Worm (Caenorhabditis elegans) whole organism, L4/young adult: ENCODE measurements around the gene xpo-1.

Experiments used
- dao-5 ChIP-seq: sonication (generic microtip); optimal IDR thresholded peaks from 2 replicates; lab custom pipeline; 2016; ENCODE audit warnings: missing genotype, missing genetic modification characterization, moderate library complexity, missing compliant biosample characterization
- him-1 ChIP-seq: sonication (generic microtip); optimal IDR thresholded peaks from 2 replicates; lab custom pipeline; 2016; ENCODE audit warnings: missing genotype, missing genetic modification reagents, missing genetic modification characterization, missing compliant biosample characterization

DNA sequence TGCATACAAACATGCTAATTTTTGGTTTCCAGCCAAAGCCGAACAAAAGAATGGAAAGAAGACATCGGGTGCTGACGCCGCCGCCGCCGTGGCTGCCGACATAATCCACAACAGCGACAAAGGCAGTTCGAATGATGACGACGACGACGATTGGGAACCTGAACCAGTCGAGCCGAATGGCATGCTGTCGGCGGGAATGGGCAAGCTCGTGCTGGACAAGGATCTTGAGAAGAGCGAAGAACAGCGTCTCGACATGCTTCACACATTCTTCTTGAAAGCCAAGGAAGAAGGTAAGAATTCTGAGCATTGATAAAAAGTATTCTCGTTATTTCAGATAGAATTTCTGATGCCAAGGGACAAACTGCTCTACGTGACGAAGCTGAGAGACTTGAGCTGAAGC is 51.8 kb downstream of the xpo-1 start:
- no peak for TF ChIP-seq dao-5 (tag; lab: Kevin White, UChicago)
- no peak for TF ChIP-seq him-1 (tag; lab: Kevin White, UChicago)
